Worm (Caenorhabditis elegans) whole organism, L4 larva: ENCODE measurements around the gene clc-26.

Source experiments
- F10B5.3 ChIP-seq: sonication (generic microtip); optimal IDR thresholded peaks from 2 replicates; lab custom pipeline; 2016; ENCODE audit warnings: mild to moderate bottlenecking, missing genetic modification characterization, missing compliant biosample characterization
- F26F4.8 ChIP-seq: fragments of 200-800 bp; sonication (Bioruptor generic); conservative IDR thresholded peaks from 2 replicates; pipeline ENCODE4 v1.3.6; 2022; ENCODE audit warnings: missing genetic modification characterization, missing compliant biosample characterization
- F44E2.7 ChIP-seq: fragments of 200-800 bp; sonication (Bioruptor generic); IDR thresholded peaks from 2 replicates; pipeline ENCODE4 v2.1.2; 2022; ENCODE audit warnings: missing genetic modification characterization, missing compliant biosample characterization
- R02D3.7 ChIP-seq: fragments of 150-350 bp; sonication (generic microtip); optimal IDR thresholded peaks from 3 replicates; lab custom pipeline; 2014; ENCODE audit warnings: missing biosample characterization, missing genetic modification characterization
- T26A8.4 ChIP-seq: fragments of 200-800 bp; sonication (Bioruptor generic); IDR thresholded peaks from 2 replicates; pipeline ENCODE4 v1.3.6; 2022; ENCODE audit warnings: missing genetic modification characterization, missing compliant biosample characterization
- Y48G9A.11 ChIP-seq: fragments of 200-800 bp; sonication (Bioruptor generic); IDR thresholded peaks from 2 replicates; pipeline ENCODE4 v1.3.6; 2022; ENCODE audit warnings: missing genetic modification reagents, missing genetic modification characterization, missing compliant biosample characterization
- Y5F2A.4 ChIP-seq: fragments of 200-800 bp; sonication (Bioruptor generic); optimal IDR thresholded peaks from 2 replicates; lab custom pipeline; 2018; ENCODE audit warnings: mild to moderate bottlenecking, missing genetic modification characterization, missing compliant biosample characterization
- Y75B8A.6 ChIP-seq: fragments of 200-800 bp; sonication (Bioruptor generic); IDR thresholded peaks from 2 replicates; pipeline ENCODE4 v1.3.6; 2022; ENCODE audit warnings: missing genetic modification reagents, missing genetic modification characterization, missing compliant biosample characterization
- ZK546.5 ChIP-seq, 2 experiments: sonication (generic microtip); optimal IDR thresholded peaks; 2 replicates each; lab custom pipeline; 2017; ENCODE audit warnings: missing biosample characterization in 2 of 2, missing genetic modification characterization in 2 of 2
- aha-1 ChIP-seq: fragments of 150-350 bp; peaks from one replicate; lab custom pipeline; 2014; ENCODE audit warnings: missing biosample characterization, missing genetic modification characterization
- ama-1 ChIP-seq: fragments of 150-350 bp; optimal IDR thresholded peaks from 2 replicates; lab custom pipeline; 2014; ENCODE audit warnings: inconsistent platforms, mixed read lengths
- ceh-20 ChIP-seq: fragments of 200-800 bp; sonication (Bioruptor generic); IDR thresholded peaks from 2 replicates; pipeline ENCODE4 v1.3.6; 2022; ENCODE audit warnings: missing genetic modification reagents, missing genetic modification characterization, missing compliant biosample characterization
- cey-2 ChIP-seq: sonication (generic microtip); optimal IDR thresholded peaks from 3 replicates; lab custom pipeline; 2017; ENCODE audit warnings: missing genetic modification characterization, mild to moderate bottlenecking, missing compliant biosample characterization, antibody characterized with exemption, borderline replicate concordance; ENCODE audit not compliant: insufficient read depth
- daf-16 ChIP-seq, 3 experiments: sonication (generic microtip); optimal IDR thresholded peaks; 2 replicates each; lab custom pipeline; 2016 to 2017; ENCODE audit warnings: missing genetic modification characterization in 3 of 3, missing genetic modification reagents in 3 of 3, mild to moderate bottlenecking in 2 of 3, missing compliant biosample characterization in 2 of 3, missing biosample characterization in 1 of 3, moderate library complexity in 1 of 3
- dmd-6 ChIP-seq: fragments of 200-800 bp; sonication (Bioruptor generic); IDR thresholded peaks from 2 replicates; pipeline ENCODE4 v1.3.6; 2022; ENCODE audit warnings: missing genetic modification reagents, missing genetic modification characterization, missing compliant biosample characterization
- dmd-9 ChIP-seq: fragments of 200-800 bp; sonication (Bioruptor generic); IDR thresholded peaks from 2 replicates; pipeline ENCODE4 v1.3.6; 2022; ENCODE audit warnings: missing genetic modification reagents, missing genetic modification characterization, missing compliant biosample characterization
- duxl-1 ChIP-seq: sonication (generic microtip); optimal IDR thresholded peaks from 2 replicates; lab custom pipeline; 2016; ENCODE audit warnings: mild to moderate bottlenecking, missing genetic modification characterization, moderate library complexity, missing compliant biosample characterization; ENCODE audit not compliant: poor library complexity
- egl-43 ChIP-seq: fragments of 200-800 bp; sonication (Bioruptor generic); IDR thresholded peaks from 2 replicates; pipeline ENCODE4 v1.3.6; 2022; ENCODE audit warnings: missing genetic modification reagents, missing genetic modification characterization, missing compliant biosample characterization
- gei-8 ChIP-seq: fragments of 200-800 bp; sonication (Bioruptor generic); optimal IDR thresholded peaks from 2 replicates; lab custom pipeline; 2018; ENCODE audit warnings: mild to moderate bottlenecking, missing genetic modification characterization, missing compliant biosample characterization
- hif-1 ChIP-seq, 2 experiments: sonication (generic microtip); optimal IDR thresholded peaks; 2 replicates each; lab custom pipeline; 2016 to 2017; ENCODE audit warnings: missing compliant biosample characterization in 2 of 2, missing genetic modification characterization in 2 of 2, missing genetic modification reagents in 2 of 2, missing genotype in 2 of 2, mild to moderate bottlenecking in 1 of 2
- jun-1 ChIP-seq: fragments of 150-350 bp; optimal IDR thresholded peaks from 2 replicates; lab custom pipeline; 2014; ENCODE audit warnings: missing biosample characterization, missing genetic modification reagents, missing genetic modification characterization
- lim-7 ChIP-seq: fragments of 200-800 bp; sonication (Bioruptor generic); IDR thresholded peaks from 2 replicates; pipeline ENCODE4 v1.3.6; 2022; ENCODE audit warnings: missing genetic modification characterization, missing compliant biosample characterization
- lin-1 ChIP-seq: fragments of 200-800 bp; sonication (Bioruptor generic); IDR thresholded peaks from 2 replicates; pipeline ENCODE4 v1.3.6; 2022; ENCODE audit warnings: missing genetic modification reagents, missing genetic modification characterization, missing compliant biosample characterization
- lin-13 ChIP-seq: fragments of 150-350 bp; optimal IDR thresholded peaks from 2 replicates; lab custom pipeline; 2014; ENCODE audit warnings: missing biosample characterization, missing genetic modification reagents, missing genetic modification characterization
- lin-38 ChIP-seq: fragments of 200-800 bp; sonication (Bioruptor generic); IDR thresholded peaks from 2 replicates; pipeline ENCODE4 v1.3.6; 2022; ENCODE audit warnings: missing genetic modification reagents, missing genetic modification characterization, missing compliant biosample characterization
- lin-39 ChIP-seq: fragments of 150-350 bp; optimal IDR thresholded peaks from 2 replicates; lab custom pipeline; 2014; ENCODE audit warnings: missing biosample characterization, missing genetic modification reagents, missing genetic modification characterization
- madf-5 ChIP-seq, 2 experiments: fragments of 200-800 bp; sonication (Bioruptor generic); IDR thresholded peaks; 2 replicates each; pipeline ENCODE4 v1.3.6; 2022; ENCODE audit warnings: missing compliant biosample characterization in 2 of 2, missing genetic modification characterization in 2 of 2
- madf-9 ChIP-seq: fragments of 200-800 bp; sonication (Bioruptor generic); conservative IDR thresholded peaks from 2 replicates; pipeline ENCODE4 v1.3.6; 2022; ENCODE audit warnings: missing genetic modification reagents, missing genetic modification characterization, missing compliant biosample characterization
- mdt-29 ChIP-seq: fragments of 200-800 bp; sonication (Bioruptor generic); IDR thresholded peaks from 2 replicates; pipeline ENCODE4 v1.3.6; 2022; ENCODE audit warnings: missing genetic modification reagents, missing genetic modification characterization, missing compliant biosample characterization
- mep-1 ChIP-seq: fragments of 150-350 bp; sonication (generic microtip); optimal IDR thresholded peaks from 3 replicates; lab custom pipeline; 2014; ENCODE audit warnings: missing biosample characterization, missing genetic modification characterization
- nhr-10 ChIP-seq: fragments of 150-350 bp; optimal IDR thresholded peaks from 2 replicates; lab custom pipeline; 2014; ENCODE audit warnings: missing biosample characterization, missing genetic modification characterization
- nhr-11 ChIP-seq: fragments of 150-350 bp; optimal IDR thresholded peaks from 2 replicates; lab custom pipeline; 2014; ENCODE audit warnings: missing biosample characterization, missing genetic modification characterization
- nhr-6 ChIP-seq: fragments of 150-350 bp; optimal IDR thresholded peaks from 2 replicates; lab custom pipeline; 2014; ENCODE audit warnings: missing biosample characterization, missing genetic modification characterization
- pha-4 ChIP-seq, 2 experiments: fragments of 150-350 bp in 1 of 2; fragments of 200-800 bp in 1 of 2; sonication (Bioruptor generic) in 1 of 2; IDR thresholded peaks in 1 of 2; optimal IDR thresholded peaks in 1 of 2; 2 replicates each; pipeline versions ENCODE4 v1.3.6 to Lab custom; 2014 to 2022; ENCODE audit warnings: missing genetic modification characterization in 2 of 2, missing genetic modification reagents in 2 of 2, missing biosample characterization in 1 of 2, missing compliant biosample characterization in 1 of 2
- pqm-1 ChIP-seq: sonication (generic microtip); optimal IDR thresholded peaks from 2 replicates; lab custom pipeline; 2017; ENCODE audit warnings: missing biosample characterization, missing genetic modification characterization
- saeg-2 ChIP-seq: fragments of 200-800 bp; sonication (Bioruptor generic); IDR thresholded peaks from 2 replicates; pipeline ENCODE4 v1.3.6; 2022; ENCODE audit warnings: missing genetic modification reagents, missing genetic modification characterization, missing compliant biosample characterization
- sdz-12 ChIP-seq: fragments of 200-800 bp; sonication (Bioruptor generic); optimal IDR thresholded peaks from 2 replicates; lab custom pipeline; 2018; ENCODE audit warnings: mild to moderate bottlenecking, missing genetic modification characterization, missing compliant biosample characterization
- skn-1 ChIP-seq: fragments of 150-350 bp; optimal IDR thresholded peaks from 2 replicates; lab custom pipeline; 2014; ENCODE audit warnings: missing biosample characterization, missing genetic modification characterization
- snpc-1.2 ChIP-seq: fragments of 200-800 bp; sonication (Bioruptor generic); IDR thresholded peaks from 2 replicates; pipeline ENCODE4 v1.3.6; 2022; ENCODE audit warnings: missing genetic modification reagents, missing genetic modification characterization, missing compliant biosample characterization
- unc-130 ChIP-seq: sonication (generic microtip); optimal IDR thresholded peaks from 2 replicates; lab custom pipeline; 2016; ENCODE audit warnings: missing genetic modification reagents, missing genetic modification characterization, missing compliant biosample characterization
- unc-62 ChIP-seq, 3 experiments: fragments of 150-350 bp in 1 of 3; sonication (generic microtip); optimal IDR thresholded peaks in 2 of 3; peaks in 1 of 3; 1 replicate in 1 of 3; 2 replicates in 2 of 3; lab custom pipeline; 2014 to 2017; ENCODE audit warnings: missing biosample characterization in 3 of 3, missing genetic modification characterization in 3 of 3, missing genetic modification reagents in 3 of 3, missing genotype in 1 of 3
- zfp-2 ChIP-seq: sonication (generic microtip); optimal IDR thresholded peaks from 2 replicates; lab custom pipeline; 2016; ENCODE audit warnings: mild to moderate bottlenecking, missing genetic modification characterization, missing compliant biosample characterization
- zfp-3 ChIP-seq: fragments of 200-800 bp; sonication (Bioruptor generic); conservative IDR thresholded peaks from 2 replicates; pipeline ENCODE4 v1.3.6; 2022; ENCODE audit warnings: missing genetic modification reagents, missing genetic modification characterization, missing compliant biosample characterization
- zip-11 ChIP-seq: fragments of 200-800 bp; sonication (Bioruptor generic); IDR thresholded peaks from 2 replicates; pipeline ENCODE4 v1.3.6; 2022; ENCODE audit warnings: missing genetic modification characterization, missing compliant biosample characterization
- zip-2 ChIP-seq: fragments of 150-350 bp; optimal IDR thresholded peaks from 2 replicates; lab custom pipeline; 2014; ENCODE audit warnings: missing biosample characterization, missing genetic modification characterization
- ztf-7 ChIP-seq: fragments of 150-350 bp; optimal IDR thresholded peaks from 2 replicates; lab custom pipeline; 2014; ENCODE audit warnings: missing biosample characterization, missing genetic modification characterization

The clc-26 gene

DNA sequence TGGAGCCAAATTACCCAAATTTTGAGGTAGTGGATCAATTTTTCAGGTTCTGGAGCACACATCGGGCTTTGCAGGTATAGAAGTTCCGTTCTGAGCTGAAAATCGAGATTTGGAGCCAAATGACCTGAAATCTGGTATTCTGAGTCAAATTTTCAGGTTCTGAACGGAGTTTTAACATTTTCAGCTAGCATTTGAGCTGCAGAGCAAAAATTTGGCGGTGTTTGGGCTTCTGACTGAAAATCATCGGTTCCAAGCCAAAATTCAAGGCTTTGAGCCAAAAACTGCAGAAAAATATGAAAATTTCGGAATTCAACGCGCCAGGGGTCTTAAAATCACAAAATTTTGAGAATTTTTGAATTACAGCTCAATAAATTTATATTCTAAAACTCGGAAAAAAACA is at the start of gene clc-26, which contains the start of gene E_BE45912.2:
Gene clc-26, minus strand, starts transcription at position 101 of the 400 bp plus-strand sequence.
Gene E_BE45912.2, minus strand, starts transcription at position 139 of the 400 bp plus-strand sequence.
- no peak for TF ChIP-seq madf-5 (GFP tag; IDR thresholded peaks at IDR 0.05; lab: Robert Waterston, UW)
- TF ChIP-seq skn-1 (tag; lab: Kevin White, UChicago), result no peak
- TF ChIP-seq ZK546.5 (tag; optimal IDR thresholded peaks at IDR 0.05; lab: Kevin White, UChicago), result no peak
- TF ChIP-seq unc-62 (GFP tag; optimal IDR thresholded peaks at IDR 0.05 in 1 of 2; lab: Kevin White, UChicago), result peak in 1 of 2 experiments; percentile 9
- TF ChIP-seq unc-62 (tag; optimal IDR thresholded peaks at IDR 0.05; lab: Kevin White, UChicago), result no peak

- TF ChIP-seq ztf-7 (tag; lab: Kevin White, UChicago) (peak; percentile 64), saeg-2 (GFP tag; lab: Robert Waterston, UW) (no peak), ama-1 (lab: Kevin White, UChicago) (peak; percentile 68), unc-130 (peak; percentile 90), zip-11 (GFP tag; lab: Robert Waterston, UW) (no peak), lim-7 (no peak), lin-1 (GFP tag; lab: Robert Waterston, UW) (peak; percentile 39; the same call in 1 of the 2 replicates), mep-1 (peak; percentile 98), Y48G9A.11 (GFP tag; lab: Robert Waterston, UW) (peak; percentile 51; the same call in 1 of the 2 replicates), pha-4 (GFP tag; IDR thresholded peaks at IDR 0.05; lab: Robert Waterston, UW) (peak; percentile 79), pha-4 (tag; optimal IDR thresholded peaks at IDR 0.05; lab: Kevin White, UChicago) (peak; percentile 34), snpc-1.2 (GFP tag; lab: Robert Waterston, UW) (0 out of 2 replicates have a peak, but pooled peaks have one; percentile 20), dmd-9 (GFP tag; lab: Robert Waterston, UW) (0 out of 2 replicates have a peak, but pooled peaks have one; percentile 39), cey-2 (tag; lab: Kevin White, UChicago) (no peak), Y75B8A.6 (GFP tag; lab: Robert Waterston, UW) (no peak), jun-1 (tag; lab: Kevin White, UChicago) (no peak), nhr-6 (tag; lab: Kevin White, UChicago) (peak; percentile 93), zfp-2 (peak; percentile 88), lin-38 (GFP tag; lab: Robert Waterston, UW) (peak; percentile 99), T26A8.4 (GFP tag; lab: Robert Waterston, UW) (peak; percentile 76), sdz-12 (GFP tag; lab: Kevin White, UChicago) (no peak), dmd-6 (GFP tag; lab: Robert Waterston, UW) (peak; percentile 80), gei-8 (GFP tag; lab: Kevin White, UChicago) (no peak), R02D3.7 (tag; lab: Kevin White, UChicago) (no peak), egl-43 (GFP tag; lab: Robert Waterston, UW) (0 out of 2 replicates have a peak, but pooled peaks have one; percentile 27), Y5F2A.4 (no peak), mdt-29 (GFP tag; lab: Robert Waterston, UW) (peak; percentile 70; the same call in 1 of the 2 replicates), aha-1 (peak; percentile 99), skn-1 (tag; lab: Kevin White, UChicago) (no peak), lin-39 (tag; lab: Kevin White, UChicago) (no peak), zip-2 (tag; lab: Kevin White, UChicago) (peak; percentile 49), F44E2.7 (GFP tag; lab: Robert Waterston, UW) (no peak), madf-9 (GFP tag; lab: Robert Waterston, UW) (no peak), nhr-10 (tag; lab: Kevin White, UChicago) (peak; percentile 6), zfp-3 (GFP tag; lab: Robert Waterston, UW) (no peak; the same call in 1 of the 2 replicates), pqm-1 (tag; lab: Kevin White, UChicago) (peak; percentile 38), hif-1 (tag; optimal IDR thresholded peaks at IDR 0.05; lab: Kevin White, UChicago) (peak in 1 of 2 experiments; percentile 71), nhr-11 (tag; lab: Kevin White, UChicago) (peak; percentile 92), daf-16 (GFP tag; optimal IDR thresholded peaks at IDR 0.05; lab: Kevin White, UChicago) (peak; percentile 25 to 76), daf-16 (tag; optimal IDR thresholded peaks at IDR 0.05; lab: Kevin White, UChicago) (peak; percentile 77), F26F4.8 (GFP tag; lab: Robert Waterston, UW) (no peak), lin-13 (GFP tag; lab: Kevin White, UChicago) (peak; percentile 96), ceh-20 (GFP tag; lab: Robert Waterston, UW) (peak; percentile 84), ZK546.5 (tag; optimal IDR thresholded peaks at IDR 0.05; lab: Kevin White, UChicago) (peak in 1 of 2 experiments; percentile 56), duxl-1 (peak; percentile 73), F10B5.3 (tag; lab: Kevin White, UChicago) (peak; percentile 13)
Observed at ce11 chrIII:1080536-1080935, 49.7 kb upstream of the clc-26 start, which contains the start of the genes rab-18 and kbp-4. Gene rab-18 (minus strand): TSS chrIII:1080775. Gene kbp-4 (plus strand): TSS chrIII:1080901.
